Worm (Caenorhabditis elegans) whole organism, midembryonic: ENCODE data around the gene cutl-19.
"Not testable (repeated sequence)": the region's sequence is repeated elsewhere in the genome, so short reads cannot be mapped to it uniquely, and the experiment has no call there.

Experiments
- T22C8.4 ChIP-seq: fragments of 200-800 bp; sonication (Bioruptor generic); IDR thresholded peaks from 2 replicates; pipeline ENCODE4 v1.3.6; 2022; ENCODE audit warnings: missing genetic modification characterization, missing compliant biosample characterization
- flt-1 ChIP-seq: fragments of 200-800 bp; sonication (Bioruptor generic); IDR thresholded peaks from 2 replicates; pipeline ENCODE4 v1.3.6; 2022; ENCODE audit warnings: missing genetic modification characterization, missing compliant biosample characterization
- tab-1 ChIP-seq: fragments of 200-800 bp; sonication (Bioruptor generic); IDR thresholded peaks from 2 replicates; pipeline ENCODE4 v1.3.6; 2022; ENCODE audit warnings: missing genetic modification characterization, missing compliant biosample characterization
- ztf-23 ChIP-seq: fragments of 200-800 bp; sonication (Bioruptor generic); IDR thresholded peaks from 2 replicates; pipeline ENCODE4 v1.3.6; 2022; ENCODE audit warnings: missing genetic modification reagents, missing genetic modification characterization, missing compliant biosample characterization

DNA sequence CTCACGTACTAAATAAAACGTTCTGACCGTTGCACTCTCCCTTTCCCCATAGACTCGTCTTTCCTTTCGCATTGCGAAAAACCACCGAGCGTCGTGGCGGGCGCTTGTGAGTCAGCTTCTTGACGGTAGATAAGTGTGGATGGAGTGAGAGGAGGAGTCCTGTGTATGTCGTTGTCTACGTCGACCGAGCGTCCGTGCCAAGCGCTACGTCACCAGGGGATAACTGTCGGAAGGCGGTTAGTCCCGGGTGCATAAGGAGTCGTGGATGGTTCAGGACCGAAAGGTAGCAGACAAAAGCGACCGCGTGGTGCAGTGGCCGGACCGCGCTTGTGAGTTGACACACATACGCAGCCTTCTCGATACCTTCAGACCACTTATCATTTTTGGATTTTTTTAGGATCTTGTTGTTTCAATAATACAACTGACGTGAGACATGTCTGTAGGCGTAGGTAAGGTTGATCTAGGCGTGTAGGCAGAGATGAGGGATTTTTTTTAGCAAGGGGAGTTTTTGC is 6.2 kb downstream of the cutl-19 start:
- TF ChIP-seq flt-1 = peak; percentile 80; the same call in 1 of the 2 replicates
- not testable (repeated sequence) for TF ChIP-seq T22C8.4 (GFP tag; lab: Robert Waterston, UW)
- TF ChIP-seq tab-1 (GFP tag; lab: Robert Waterston, UW) = peak; percentile 88
- TF ChIP-seq ztf-23 (GFP tag; lab: Robert Waterston, UW) = peak; percentile 78
